Worm (Caenorhabditis elegans): ENCODE results near the gene R02D5.3.

R02D5.3 gene

DNA sequence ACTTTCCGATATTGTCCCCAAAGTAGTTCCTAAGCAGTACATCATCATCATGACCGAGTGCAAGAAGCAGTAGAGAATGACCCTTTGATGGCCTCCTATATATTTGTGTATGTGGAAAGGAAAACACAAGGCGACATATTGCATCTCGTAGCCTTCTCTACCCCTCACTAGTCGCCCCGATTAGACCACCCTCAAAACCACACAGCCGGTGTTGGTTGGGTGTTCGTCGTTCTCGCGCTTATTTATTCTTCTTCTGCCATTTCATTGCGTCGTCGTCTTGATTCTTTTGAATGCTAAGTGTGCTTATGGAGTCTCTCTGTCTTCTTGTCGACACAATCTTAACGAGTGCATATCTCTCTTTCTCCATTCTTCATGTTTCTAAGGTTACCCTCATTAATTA, 15.2 kb downstream of the R02D5.3 start:
- TF ChIP-seq nhr-76 (tag; optimal IDR thresholded peaks at IDR 0.05), result no peak
- TF ChIP-seq blmp-1 (tag; optimal IDR thresholded peaks at IDR 0.05), result peak; percentile 2
- no peak for TF ChIP-seq xbp-1 (tag; optimal IDR thresholded peaks at IDR 0.05)
- TF ChIP-seq vab-15 (tag; optimal IDR thresholded peaks at IDR 0.05), result no peak
- no peak for TF ChIP-seq dpl-1 (GFP tag; optimal IDR thresholded peaks at IDR 0.05)
- no peak for TF ChIP-seq zag-1 (tag; optimal IDR thresholded peaks at IDR 0.05)
- no peak for TF ChIP-seq efl-1 (optimal IDR thresholded peaks at IDR 0.05)
- TF ChIP-seq efl-1 (GFP tag; optimal IDR thresholded peaks at IDR 0.05 in 1 of 2), result peak in 1 of 2 experiments; percentile 50
- no peak for TF ChIP-seq nhr-12 (tag; optimal IDR thresholded peaks at IDR 0.05)
- no peak for TF ChIP-seq Y116A8C.19 (tag; optimal IDR thresholded peaks at IDR 0.05; ENCODE audit: borderline replicate concordance)

DNA sequence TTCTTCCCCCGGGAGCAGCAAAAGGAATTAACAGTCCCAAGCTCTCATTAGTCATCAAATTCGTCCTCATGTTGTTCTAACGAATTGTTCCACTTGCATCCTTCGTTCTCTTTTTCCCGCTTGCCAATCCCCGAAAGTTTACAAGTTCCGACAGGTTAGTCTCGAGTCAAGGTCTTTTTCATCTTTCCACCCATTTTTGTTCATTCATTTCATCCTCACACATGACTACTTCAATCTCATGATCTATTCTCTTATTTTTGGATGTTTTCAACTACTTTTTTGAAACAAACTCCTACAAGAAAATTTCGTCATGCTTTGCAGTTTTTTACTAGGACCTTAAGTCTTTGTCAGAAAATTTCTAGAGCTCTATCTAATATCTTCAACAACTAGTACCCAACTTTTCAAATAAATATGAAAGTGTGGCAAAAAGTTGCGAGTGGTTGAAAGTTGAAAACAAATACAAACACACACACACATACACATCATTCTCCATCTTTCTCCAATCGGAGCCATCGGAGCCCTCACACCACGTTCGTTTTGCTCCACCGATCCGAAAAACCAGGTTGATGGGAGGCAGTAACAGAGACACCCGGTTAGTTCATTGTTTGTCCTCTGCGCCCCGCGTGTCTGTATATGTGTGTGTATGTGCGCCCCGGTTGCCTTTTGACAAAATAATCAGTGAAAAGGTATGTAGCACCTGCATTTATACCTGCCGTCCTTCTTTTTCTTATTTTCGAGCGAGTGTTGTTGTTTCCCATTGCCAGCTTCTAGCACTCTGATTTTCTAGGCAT, 16.3 kb downstream of the R02D5.3 start:
- TF ChIP-seq elt-3 (tag; optimal IDR thresholded peaks at IDR 0.05) (peak in 2 of 6 experiments; percentile 47 to 65), ztf-4 (tag; optimal IDR thresholded peaks at IDR 0.05) (no peak), unc-98 (GFP tag; IDR thresholded peaks at IDR 0.05) (no peak), skn-1 (tag; optimal IDR thresholded peaks at IDR 0.05) (peak; percentile 42), snpc-4 (tag; optimal IDR thresholded peaks at IDR 0.05) (no peak), nhr-85 (tag) (peak; percentile 83), snu-23 (GFP tag; optimal IDR thresholded peaks at IDR 0.05) (peak; percentile 17), mep-1 (tag; optimal IDR thresholded peaks at IDR 0.05) (peak; percentile 45), nhr-20 (tag; optimal IDR thresholded peaks at IDR 0.05) (peak; percentile 39), nhr-28 (tag; optimal IDR thresholded peaks at IDR 0.05) (no peak), mdl-1 (tag; optimal IDR thresholded peaks at IDR 0.05) (no peak), lsy-2 (tag; optimal IDR thresholded peaks at IDR 0.05) (peak in 1 of 2 experiments; percentile 22), lin-15B (tag; optimal IDR thresholded peaks at IDR 0.05) (no peak), nhr-71 (tag; optimal IDR thresholded peaks at IDR 0.05) (no peak), nhr-11 (tag; optimal IDR thresholded peaks at IDR 0.05) (no peak), vab-15 (tag; optimal IDR thresholded peaks at IDR 0.05) (no peak), lin-35 (GFP tag; optimal IDR thresholded peaks at IDR 0.05) (peak in 1 of 2 experiments; percentile 46), unc-130 (tag; optimal IDR thresholded peaks at IDR 0.05) (no peak), lin-14 (GFP tag; optimal IDR thresholded peaks at IDR 0.05) (peak; percentile 59), blmp-1 (tag; optimal IDR thresholded peaks at IDR 0.05) (peak; percentile 44), efl-1 (optimal IDR thresholded peaks at IDR 0.05) (no peak), efl-1 (GFP tag; optimal IDR thresholded peaks at IDR 0.05 in 1 of 2) (peak in 1 of 2 experiments; percentile 91), unc-30 (tag; optimal IDR thresholded peaks at IDR 0.05) (no peak)

DNA sequence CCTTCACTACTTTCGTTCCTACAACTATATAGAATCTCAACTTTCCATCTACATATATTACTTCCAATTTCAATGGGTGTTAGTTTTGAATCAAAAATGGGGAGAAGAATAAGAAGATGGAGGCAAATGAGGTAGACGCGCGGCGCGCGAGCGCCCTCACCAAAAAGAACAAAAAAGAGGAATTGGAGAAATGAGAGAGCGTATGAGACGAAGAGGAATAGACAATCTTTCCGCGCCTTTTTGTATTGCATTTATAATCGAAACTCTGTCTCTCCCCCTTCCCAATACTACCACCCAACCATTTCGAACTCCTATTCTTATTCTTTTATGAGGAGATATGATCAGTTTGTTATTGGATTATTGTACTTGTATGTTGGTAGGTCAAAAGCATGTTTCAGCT, 17.6 kb downstream of the R02D5.3 start:
- TF ChIP-seq nhr-19 (GFP tag; conservative IDR thresholded peaks at IDR 0.05), result no peak
- TF ChIP-seq C04F5.9 (tag; optimal IDR thresholded peaks at IDR 0.05), result no peak
- peak; percentile 0 for TF ChIP-seq mep-1 (tag; optimal IDR thresholded peaks at IDR 0.05)
- peak; percentile 13 for TF ChIP-seq irx-1 (tag; optimal IDR thresholded peaks at IDR 0.05)
- no peak for TF ChIP-seq fos-1 (tag; optimal IDR thresholded peaks at IDR 0.05)
- TF ChIP-seq unc-30 (tag; optimal IDR thresholded peaks at IDR 0.05), result no peak
- TF ChIP-seq blmp-1 (tag; optimal IDR thresholded peaks at IDR 0.05), result peak; percentile 57
- peak; percentile 53 for TF ChIP-seq lin-14 (GFP tag; optimal IDR thresholded peaks at IDR 0.05)

DNA sequence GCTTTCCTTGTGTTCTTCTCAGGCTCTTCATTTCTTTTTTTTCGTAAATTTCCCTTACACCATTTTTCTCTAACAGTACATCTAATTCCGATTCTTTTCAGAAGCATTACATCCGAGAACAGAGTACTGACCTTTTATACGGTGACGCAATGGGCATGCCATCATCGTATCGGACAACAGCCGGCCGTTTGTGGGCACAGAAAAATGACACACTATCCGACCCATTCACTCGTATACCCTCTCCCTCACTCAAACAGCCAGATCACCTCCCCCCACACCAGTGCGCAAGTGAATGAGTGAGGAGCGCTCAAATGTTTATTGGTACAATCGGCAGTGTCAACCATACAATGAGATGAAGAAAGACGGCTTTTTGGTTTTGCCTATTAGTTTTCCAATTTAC, 18.2 kb downstream of the R02D5.3 start, which contains the start of gene R02D5.24:
TSS of gene R02D5.24 (plus strand) at position 205 of the 400 bp plus-strand sequence.
- TF ChIP-seq sox-4 (tag; optimal IDR thresholded peaks at IDR 0.05), result no peak
- TF ChIP-seq mdl-1 (tag; optimal IDR thresholded peaks at IDR 0.05), result no peak
- no peak for TF ChIP-seq nhr-90 (tag; optimal IDR thresholded peaks at IDR 0.05; ENCODE audit: poor library complexity)
- no peak for TF ChIP-seq nhr-85 (tag)
- no peak for TF ChIP-seq sptf-1 (tag; optimal IDR thresholded peaks at IDR 0.05)
- peak; percentile 30 for TF ChIP-seq blmp-1 (tag; optimal IDR thresholded peaks at IDR 0.05)
- TF ChIP-seq C16A3.4 (tag; optimal IDR thresholded peaks at IDR 0.05), result no peak
- no peak for TF ChIP-seq swsn-7 (tag; optimal IDR thresholded peaks at IDR 0.05)
- no peak for TF ChIP-seq elt-2 (tag; optimal IDR thresholded peaks at IDR 0.05)
- TF ChIP-seq grh-1 (GFP tag; IDR thresholded peaks at IDR 0.05), result 0 out of 2 replicates have a peak, but pooled peaks have one; percentile 7
- TF ChIP-seq nhr-76 (tag; optimal IDR thresholded peaks at IDR 0.05), result no peak
- TF ChIP-seq C04F5.9 (tag; optimal IDR thresholded peaks at IDR 0.05), result no peak
- TF ChIP-seq ets-5 (GFP tag; IDR thresholded peaks at IDR 0.05), result no peak
- no peak for TF ChIP-seq ztf-4 (tag; optimal IDR thresholded peaks at IDR 0.05)
- no peak for TF ChIP-seq nhr-20 (tag; optimal IDR thresholded peaks at IDR 0.05)
- no peak for TF ChIP-seq aly-2 (tag; optimal IDR thresholded peaks at IDR 0.05)
- TF ChIP-seq lin-15B (tag; optimal IDR thresholded peaks at IDR 0.05), result no peak
- TF ChIP-seq tlp-1 (tag; optimal IDR thresholded peaks at IDR 0.05), result no peak
- TF ChIP-seq snpc-4 (tag; optimal IDR thresholded peaks at IDR 0.05), result no peak
- TF ChIP-seq tbx-2 (tag; optimal IDR thresholded peaks at IDR 0.05), result no peak
- no peak for TF ChIP-seq efl-1 (optimal IDR thresholded peaks at IDR 0.05)
- TF ChIP-seq efl-1 (GFP tag; optimal IDR thresholded peaks at IDR 0.05 in 1 of 2), result no peak
- no peak for TF ChIP-seq ceh-8 (GFP tag; optimal IDR thresholded peaks at IDR 0.05)
- no peak for TF ChIP-seq ama-1 (optimal IDR thresholded peaks at IDR 0.05)
- TF ChIP-seq unc-98 (GFP tag; IDR thresholded peaks at IDR 0.05), result no peak
- TF ChIP-seq fos-1 (tag; optimal IDR thresholded peaks at IDR 0.05), result no peak
- TF ChIP-seq mep-1 (tag; optimal IDR thresholded peaks at IDR 0.05), result peak; percentile 1

Measured in whole organism, L1 larva.